Worm (Caenorhabditis elegans): Measurements from ENCODE around the gene ufl-1.

ufl-1 gene

DNA sequence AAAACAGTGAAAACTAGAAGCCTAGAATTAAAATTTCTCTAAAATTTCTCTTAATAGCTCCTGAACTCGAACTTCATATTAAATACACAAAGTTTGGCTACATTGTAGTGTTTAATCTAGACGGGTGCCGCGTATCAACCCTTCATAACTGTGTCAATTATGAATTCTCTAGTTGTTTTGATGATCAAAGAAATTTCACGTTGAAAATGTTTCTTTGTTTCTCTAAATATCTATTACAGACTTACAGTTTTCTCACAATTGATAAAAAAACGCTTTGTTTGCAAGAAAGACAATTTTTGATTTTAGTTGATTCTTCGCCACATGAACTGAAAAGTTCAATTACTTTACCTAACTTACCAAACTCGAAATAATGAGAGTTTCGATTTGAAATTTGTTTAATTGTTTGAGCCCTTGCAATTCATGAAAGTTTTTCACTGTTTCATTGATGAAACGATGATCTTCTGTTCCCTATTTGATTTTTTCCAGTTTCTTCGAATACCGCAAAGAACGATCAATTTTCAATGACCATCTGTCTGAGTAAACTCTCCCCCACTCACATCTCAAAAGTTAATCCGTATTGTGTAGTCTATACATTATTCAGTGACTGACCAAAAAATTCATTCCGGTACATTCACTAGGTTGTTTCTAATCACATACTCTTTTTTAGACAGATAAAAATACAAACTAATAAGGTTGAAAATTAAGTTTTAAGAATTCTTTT is 10.1 kb upstream of the ufl-1 start (continued):
- no peak for TF ChIP-seq snpc-1.2 (GFP tag; IDR thresholded peaks at IDR 0.05)
- no peak for TF ChIP-seq T26A8.4 (GFP tag; IDR thresholded peaks at IDR 0.05)
- no peak for TF ChIP-seq fos-1 (tag; optimal IDR thresholded peaks at IDR 0.05)
- no peak for TF ChIP-seq lin-29 (GFP tag; IDR thresholded peaks at IDR 0.05)
- no peak for TF ChIP-seq ZK546.5 (tag; optimal IDR thresholded peaks at IDR 0.05)
- TF ChIP-seq hif-1 (tag; optimal IDR thresholded peaks at IDR 0.05), result no peak
- TF ChIP-seq spr-3 (GFP tag; optimal IDR thresholded peaks at IDR 0.05), result no peak
- TF ChIP-seq cey-2 (tag; optimal IDR thresholded peaks at IDR 0.05; ENCODE audit: borderline replicate concordance, insufficient read depth), result no peak
- no peak for TF ChIP-seq F49E8.2 (tag; optimal IDR thresholded peaks at IDR 0.05; ENCODE audit: borderline replicate concordance)
- no peak for TF ChIP-seq snpc-4 (tag; optimal IDR thresholded peaks at IDR 0.05)
- TF ChIP-seq pha-4 (GFP tag; IDR thresholded peaks at IDR 0.05), result no peak
- TF ChIP-seq pha-4 (tag; optimal IDR thresholded peaks at IDR 0.05), result no peak
- no peak for TF ChIP-seq D1046.2 (GFP tag; IDR thresholded peaks at IDR 0.05)
- TF ChIP-seq F26F4.8 (GFP tag; conservative IDR thresholded peaks at IDR 0.05), result no peak
- TF ChIP-seq F44E2.7 (GFP tag; IDR thresholded peaks at IDR 0.05), result no peak
- no peak for TF ChIP-seq php-3 (GFP tag; IDR thresholded peaks at IDR 0.05)
- no peak for TF ChIP-seq Y5F2A.4 (GFP tag; optimal IDR thresholded peaks at IDR 0.05)
- TF ChIP-seq spr-1 (tag; optimal IDR thresholded peaks at IDR 0.05), result no peak
- TF ChIP-seq F37D6.2 (tag; optimal IDR thresholded peaks at IDR 0.05), result no peak
- no peak for TF ChIP-seq lin-13 (GFP tag; optimal IDR thresholded peaks at IDR 0.05)
- TF ChIP-seq lim-7 (GFP tag; IDR thresholded peaks at IDR 0.05), result no peak
- TF ChIP-seq dve-1 (tag; optimal IDR thresholded peaks at IDR 0.05; ENCODE audit: insufficient read depth), result peak; percentile 36
- no peak for TF ChIP-seq nhr-77 (tag; optimal IDR thresholded peaks at IDR 0.05)
- TF ChIP-seq nhr-28 (tag; optimal IDR thresholded peaks at IDR 0.05), result peak; percentile 23
- no peak for TF ChIP-seq daf-8 (GFP tag; IDR thresholded peaks at IDR 0.05)
- TF ChIP-seq sdz-12 (GFP tag; optimal IDR thresholded peaks at IDR 0.05), result no peak

DNA sequence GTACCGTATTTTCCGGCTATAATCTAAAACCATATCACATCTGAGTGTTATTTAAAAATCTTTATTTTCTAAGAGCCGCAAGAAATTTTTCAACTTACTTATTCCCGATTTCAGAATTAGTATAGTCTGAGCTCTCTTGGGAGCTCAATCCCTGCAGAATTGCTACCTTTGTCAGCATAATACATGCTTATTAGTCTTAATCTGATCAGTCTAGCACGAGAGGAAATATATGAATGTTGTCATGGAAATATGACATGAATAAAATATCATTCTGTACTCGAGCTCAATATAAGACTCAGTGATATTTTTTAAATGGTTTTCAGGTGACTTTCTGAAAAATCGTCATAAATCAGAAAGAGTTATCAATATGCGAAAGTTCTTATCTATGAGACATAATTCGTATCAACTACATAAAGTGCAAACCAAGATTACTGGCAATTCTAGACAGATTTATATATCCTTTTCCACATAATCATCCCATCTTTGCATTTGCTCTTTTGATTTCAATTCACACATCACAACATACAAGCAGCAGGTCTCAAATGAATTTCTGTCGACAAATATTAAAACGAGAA is 8.8 kb upstream of the ufl-1 start:
- TF ChIP-seq hmg-1.1 (GFP tag; IDR thresholded peaks at IDR 0.05), result no peak
- TF ChIP-seq pqm-1 (tag; optimal IDR thresholded peaks at IDR 0.05), result peak; percentile 66
- no peak for TF ChIP-seq ceh-20 (GFP tag; IDR thresholded peaks at IDR 0.05)
- no peak for TF ChIP-seq rbr-2 (tag; optimal IDR thresholded peaks at IDR 0.05)
- TF ChIP-seq dve-1 (tag; optimal IDR thresholded peaks at IDR 0.05; ENCODE audit: insufficient read depth), result peak; percentile 20
- TF ChIP-seq F26F4.8 (GFP tag; conservative IDR thresholded peaks at IDR 0.05), result no peak
- TF ChIP-seq lin-38 (GFP tag; IDR thresholded peaks at IDR 0.05), result no peak
- no peak for TF ChIP-seq nhr-76 (tag; optimal IDR thresholded peaks at IDR 0.05)
- peak; percentile 19 for TF ChIP-seq aha-1 (tag)
- no peak for TF ChIP-seq F49E8.2 (tag; optimal IDR thresholded peaks at IDR 0.05; ENCODE audit: borderline replicate concordance)
- TF ChIP-seq lir-3 (tag; optimal IDR thresholded peaks at IDR 0.05), result no peak
- no peak for TF ChIP-seq skn-1 (tag; optimal IDR thresholded peaks at IDR 0.05)
- no peak for TF ChIP-seq spr-3 (GFP tag; optimal IDR thresholded peaks at IDR 0.05)
- no peak for TF ChIP-seq ceh-44 (GFP tag; IDR thresholded peaks at IDR 0.05)
- no peak for TF ChIP-seq nhr-111 (GFP tag; optimal IDR thresholded peaks at IDR 0.05)
- no peak for TF ChIP-seq zip-11 (GFP tag; IDR thresholded peaks at IDR 0.05)
- no peak for TF ChIP-seq spr-1 (tag; optimal IDR thresholded peaks at IDR 0.05)
- TF ChIP-seq lim-7 (GFP tag; IDR thresholded peaks at IDR 0.05), result no peak
- TF ChIP-seq nhr-41 (GFP tag; IDR thresholded peaks at IDR 0.05), result no peak
- TF ChIP-seq cey-2 (tag; optimal IDR thresholded peaks at IDR 0.05; ENCODE audit: borderline replicate concordance, insufficient read depth), result no peak
- no peak for TF ChIP-seq Y105C5A.15 (GFP tag; IDR thresholded peaks at IDR 0.05)
- peak; percentile 35 for TF ChIP-seq nhr-28 (tag; optimal IDR thresholded peaks at IDR 0.05)
- TF ChIP-seq mep-1 (tag; optimal IDR thresholded peaks at IDR 0.05), result no peak
- TF ChIP-seq egl-43 (GFP tag; IDR thresholded peaks at IDR 0.05), result no peak
- no peak for TF ChIP-seq ZK337.2 (GFP tag; IDR thresholded peaks at IDR 0.05)
- TF ChIP-seq nhr-42 (GFP tag; IDR thresholded peaks at IDR 0.05), result no peak
- TF ChIP-seq ztf-7 (tag; optimal IDR thresholded peaks at IDR 0.05), result no peak
- TF ChIP-seq arid-1 (GFP tag; conservative IDR thresholded peaks at IDR 0.05), result no peak
- no peak for TF ChIP-seq gei-8 (GFP tag; optimal IDR thresholded peaks at IDR 0.05)
- no peak for TF ChIP-seq jun-1 (tag; optimal IDR thresholded peaks at IDR 0.05)
- no peak for TF ChIP-seq Y75B8A.6 (GFP tag; IDR thresholded peaks at IDR 0.05)
